Worm (Caenorhabditis elegans) whole organism, midembryonic: ENCODE data around the gene lat-2.

Experiments
- T22C8.4 ChIP-seq: fragments of 200-800 bp; sonication (Bioruptor generic); IDR thresholded peaks from 2 replicates; pipeline ENCODE4 v1.3.6; 2022; ENCODE audit warnings: missing genetic modification characterization, missing compliant biosample characterization
- cog-1 ChIP-seq: sonication (generic microtip); optimal IDR thresholded peaks from 2 replicates; lab custom pipeline; 2016; ENCODE audit warnings: missing genetic modification characterization, missing compliant biosample characterization
- flt-1 ChIP-seq: fragments of 200-800 bp; sonication (Bioruptor generic); IDR thresholded peaks from 2 replicates; pipeline ENCODE4 v1.3.6; 2022; ENCODE audit warnings: missing genetic modification characterization, missing compliant biosample characterization
- klf-2 ChIP-seq: fragments of 200-800 bp; sonication (Bioruptor generic); conservative IDR thresholded peaks from 2 replicates; pipeline ENCODE4 v1.3.6; 2022; ENCODE audit warnings: missing genetic modification reagents, missing genetic modification characterization, missing compliant biosample characterization
- med-1 ChIP-seq: sonication (generic microtip); optimal IDR thresholded peaks from 2 replicates; lab custom pipeline; 2017; ENCODE audit warnings: missing genetic modification characterization, mild to moderate bottlenecking, missing compliant biosample characterization, antibody characterized with exemption, missing genetic modification reagents; ENCODE audit not compliant: insufficient read depth
- ref-1 ChIP-seq: fragments of 200-800 bp; sonication (Bioruptor generic); conservative IDR thresholded peaks from 2 replicates; pipeline ENCODE4 v1.3.6; 2022; ENCODE audit warnings: missing genetic modification reagents, missing genetic modification characterization, missing compliant biosample characterization
- tab-1 ChIP-seq: fragments of 200-800 bp; sonication (Bioruptor generic); IDR thresholded peaks from 2 replicates; pipeline ENCODE4 v1.3.6; 2022; ENCODE audit warnings: missing genetic modification characterization, missing compliant biosample characterization
- ztf-23 ChIP-seq: fragments of 200-800 bp; sonication (Bioruptor generic); IDR thresholded peaks from 2 replicates; pipeline ENCODE4 v1.3.6; 2022; ENCODE audit warnings: missing genetic modification reagents, missing genetic modification characterization, missing compliant biosample characterization
- ztf-29 ChIP-seq: fragments of 200-800 bp; sonication (Bioruptor generic); IDR thresholded peaks from 2 replicates; pipeline ENCODE4 v1.3.6; 2022; ENCODE audit warnings: missing genetic modification reagents, missing genetic modification characterization, missing compliant biosample characterization

The lat-2 gene

ce11 chrII:4358765-4359164 is at the start of gene lat-2:
Gene lat-2 (plus strand): TSS chrII:4359065.
- no peak for TF ChIP-seq ref-1 (GFP tag; lab: Robert Waterston, UW)
- TF ChIP-seq ztf-29 (GFP tag; lab: Robert Waterston, UW), result no peak
- TF ChIP-seq tab-1 (GFP tag; lab: Robert Waterston, UW), result no peak
- TF ChIP-seq ztf-23 (GFP tag; lab: Robert Waterston, UW), result no peak
- no peak for TF ChIP-seq klf-2 (GFP tag; lab: Robert Waterston, UW)
- TF ChIP-seq cog-1 (tag; lab: Kevin White, UChicago), result no peak
- no peak for TF ChIP-seq T22C8.4 (GFP tag; lab: Robert Waterston, UW)
- TF ChIP-seq flt-1 (GFP tag; lab: Robert Waterston, UW), result no peak
- TF ChIP-seq med-1 (GFP tag; lab: Kevin White, UChicago), result no peak

- TF ChIP-seq ztf-23 (GFP tag; lab: Robert Waterston, UW), result 0 out of 2 replicates have a peak, but pooled peaks have one; percentile 11
These were observed 49.8 kb upstream of the lat-2 start for ce11 chrII:4309112-4309511.

ce11 chrII:4312115-4312514 is 46.8 kb upstream of the lat-2 start, which contains the start of gene plep-1:
Gene plep-1 (minus strand): TSS chrII:4312215.
- TF ChIP-seq klf-2 (GFP tag; lab: Robert Waterston, UW), result no peak
- no peak for TF ChIP-seq tab-1 (GFP tag; lab: Robert Waterston, UW)
- TF ChIP-seq ztf-23 (GFP tag; lab: Robert Waterston, UW), result no peak
- no peak for TF ChIP-seq flt-1 (GFP tag; lab: Robert Waterston, UW)

ce11 chrII:4316011-4316410 is 42.9 kb upstream of the lat-2 start, which contains the start of gene srw-40:
Gene srw-40 (minus strand): TSS chrII:4316111.
- TF ChIP-seq med-1 (GFP tag; lab: Kevin White, UChicago), result no peak
- TF ChIP-seq cog-1 (tag; lab: Kevin White, UChicago), result no peak
- TF ChIP-seq klf-2 (GFP tag; lab: Robert Waterston, UW), result no peak
- no peak for TF ChIP-seq T22C8.4 (GFP tag; lab: Robert Waterston, UW)
- TF ChIP-seq ztf-23 (GFP tag; lab: Robert Waterston, UW), result no peak

ce11 chrII:4319537-4320019 is 39.3 kb upstream of the lat-2 start, which contains the start of gene Y52E8A.6:
Gene Y52E8A.6 (minus strand): TSS chrII:4319969.
- TF ChIP-seq flt-1 (GFP tag; lab: Robert Waterston, UW) (no peak), T22C8.4 (GFP tag; lab: Robert Waterston, UW) (no peak), ref-1 (GFP tag; lab: Robert Waterston, UW) (no peak)

ce11 chrII:4320455-4320854 is 38.4 kb upstream of the lat-2 start, which contains the start of gene Y52E8A.2:
Gene Y52E8A.2 (plus strand): TSS chrII:4320836.
- TF ChIP-seq T22C8.4 (GFP tag; lab: Robert Waterston, UW) (no peak), ztf-23 (GFP tag; lab: Robert Waterston, UW) (no peak), klf-2 (GFP tag; lab: Robert Waterston, UW) (no peak), flt-1 (GFP tag; lab: Robert Waterston, UW) (no peak), ref-1 (GFP tag; lab: Robert Waterston, UW) (no peak), cog-1 (tag; lab: Kevin White, UChicago) (no peak), ztf-29 (GFP tag; lab: Robert Waterston, UW) (no peak)

- TF ChIP-seq tab-1 (GFP tag; lab: Robert Waterston, UW) (no peak), cog-1 (tag; lab: Kevin White, UChicago) (no peak), T22C8.4 (GFP tag; lab: Robert Waterston, UW) (no peak), klf-2 (GFP tag; lab: Robert Waterston, UW) (no peak), ztf-23 (GFP tag; lab: Robert Waterston, UW) (no peak), ztf-29 (GFP tag; lab: Robert Waterston, UW) (no peak), flt-1 (GFP tag; lab: Robert Waterston, UW) (no peak), med-1 (GFP tag; lab: Kevin White, UChicago) (no peak), ref-1 (GFP tag; lab: Robert Waterston, UW) (no peak)
These were observed 37.1 kb upstream of the lat-2 start, which contains the start of gene Y52E8A.1 for ce11 chrII:4321766-4322165. Gene Y52E8A.1 (plus strand): TSS chrII:4322066.

- no peak for TF ChIP-seq flt-1 (GFP tag; lab: Robert Waterston, UW)
- TF ChIP-seq med-1 (GFP tag; lab: Kevin White, UChicago), result no peak
- TF ChIP-seq klf-2 (GFP tag; lab: Robert Waterston, UW), result no peak
- TF ChIP-seq ztf-23 (GFP tag; lab: Robert Waterston, UW), result no peak
- no peak for TF ChIP-seq ref-1 (GFP tag; lab: Robert Waterston, UW)
- no peak for TF ChIP-seq cog-1 (tag; lab: Kevin White, UChicago)
- no peak for TF ChIP-seq tab-1 (GFP tag; lab: Robert Waterston, UW)
- no peak for TF ChIP-seq T22C8.4 (GFP tag; lab: Robert Waterston, UW)
- TF ChIP-seq ztf-29 (GFP tag; lab: Robert Waterston, UW), result no peak
These were observed 36.0 kb upstream of the lat-2 start, which contains the start of gene H20J04.6 for ce11 chrII:4322871-4323270. Gene H20J04.6 (plus strand): TSS chrII:4323256.

ce11 chrII:4324061-4324460 is 34.8 kb upstream of the lat-2 start, which contains the start of gene mog-2:
Gene mog-2 (plus strand): TSS chrII:4324361.
- no peak for TF ChIP-seq flt-1 (GFP tag; lab: Robert Waterston, UW)
- no peak for TF ChIP-seq ref-1 (GFP tag; lab: Robert Waterston, UW)
- TF ChIP-seq med-1 (GFP tag; lab: Kevin White, UChicago), result no peak
- no peak for TF ChIP-seq tab-1 (GFP tag; lab: Robert Waterston, UW)
- no peak for TF ChIP-seq ztf-23 (GFP tag; lab: Robert Waterston, UW)
- TF ChIP-seq cog-1 (tag; lab: Kevin White, UChicago), result no peak
- no peak for TF ChIP-seq ztf-29 (GFP tag; lab: Robert Waterston, UW)
- no peak for TF ChIP-seq T22C8.4 (GFP tag; lab: Robert Waterston, UW)
- TF ChIP-seq klf-2 (GFP tag; lab: Robert Waterston, UW), result no peak
